Worm (Caenorhabditis elegans): Measurements from ENCODE around the gene marc-1.

marc-1 gene

ce11 chrV:9764552-9764951 lies 25.1 kb downstream of the marc-1 start:
- TF ChIP-seq fos-1 (tag; optimal IDR thresholded peaks at IDR 0.05) (no peak), fkh-10 (GFP tag; optimal IDR thresholded peaks at IDR 0.05) (no peak)

DNA sequence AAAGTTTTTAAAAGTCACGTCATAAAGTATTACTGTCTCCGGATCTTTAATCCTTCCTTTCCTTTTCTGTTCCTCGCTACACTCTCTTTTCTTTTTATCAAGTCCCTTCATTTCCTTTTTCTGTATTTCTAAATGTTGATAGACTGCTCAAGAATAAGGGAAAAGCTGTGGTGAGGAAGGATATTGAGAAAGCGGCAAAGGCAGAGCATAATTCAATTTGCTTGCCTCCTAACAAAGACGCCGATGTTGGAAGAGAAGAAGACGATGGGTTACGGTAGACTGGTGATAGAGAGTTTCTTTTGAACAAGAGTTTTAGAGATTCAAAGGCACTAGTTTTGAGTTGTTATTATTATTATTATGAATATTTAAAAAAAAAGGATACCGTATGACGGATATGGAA lies 26.1 kb downstream of the marc-1 start:
- TF ChIP-seq lin-15B (tag; optimal IDR thresholded peaks at IDR 0.05) (no peak), nfya-1 (tag; optimal IDR thresholded peaks at IDR 0.05; ENCODE audit: insufficient read depth) (peak; percentile 64), ceh-28 (tag; optimal IDR thresholded peaks at IDR 0.05) (no peak), fkh-10 (GFP tag; optimal IDR thresholded peaks at IDR 0.05) (peak; percentile 99), nhr-67 (tag; optimal IDR thresholded peaks at IDR 0.05) (no peak), pha-4 (tag; optimal IDR thresholded peaks at IDR 0.05) (no peak)

DNA sequence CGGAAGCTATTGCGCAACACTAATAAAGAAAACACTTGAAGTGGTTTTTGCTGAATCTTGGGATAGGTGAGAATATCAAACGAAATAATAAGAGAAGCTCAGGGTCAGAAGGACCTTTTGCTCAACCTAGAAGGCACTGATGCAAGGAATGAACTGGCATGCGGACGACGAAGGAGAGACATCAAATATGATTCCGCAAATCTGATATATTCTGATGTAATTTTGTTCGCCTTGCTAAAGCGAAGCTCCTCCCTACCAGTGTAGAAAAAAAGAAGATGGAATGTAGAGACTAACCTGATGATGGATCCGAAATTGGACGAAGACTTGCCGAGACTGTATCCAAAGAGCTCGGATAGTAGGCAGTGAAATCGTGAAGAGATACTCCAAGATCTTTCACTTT lies 28.4 kb downstream of the marc-1 start:
- TF ChIP-seq ZK546.5 (tag; optimal IDR thresholded peaks at IDR 0.05): no peak
- peak; percentile 24 for TF ChIP-seq fkh-10 (GFP tag; optimal IDR thresholded peaks at IDR 0.05)
- no peak for TF ChIP-seq mdl-1 (tag; optimal IDR thresholded peaks at IDR 0.05)
- no peak for TF ChIP-seq nhr-25 (tag; optimal IDR thresholded peaks at IDR 0.05)
- TF ChIP-seq pqm-1 (tag; optimal IDR thresholded peaks at IDR 0.05): no peak

- TF ChIP-seq fkh-10 (GFP tag; optimal IDR thresholded peaks at IDR 0.05) (peak; percentile 56), R02D3.7 (tag; optimal IDR thresholded peaks at IDR 0.05) (no peak), nfya-1 (tag; optimal IDR thresholded peaks at IDR 0.05; ENCODE audit: insufficient read depth) (peak; percentile 61), nhr-77 (tag; optimal IDR thresholded peaks at IDR 0.05) (no peak)
Measured at ce11 chrV:9768828-9769778, 29.6 kb downstream of the marc-1 start, which contains the start of gene unc-42. TSS of gene unc-42 (minus strand) at chrV:9769391.

ce11 chrV:9771311-9771710 lies 31.8 kb downstream of the marc-1 start:
- TF ChIP-seq lin-39 (tag; optimal IDR thresholded peaks at IDR 0.05) (no peak), lsy-12 (tag; optimal IDR thresholded peaks at IDR 0.05) (no peak), elt-2 (tag; optimal IDR thresholded peaks at IDR 0.05) (no peak), egl-27 (tag; optimal IDR thresholded peaks at IDR 0.05) (no peak), nhr-67 (tag; optimal IDR thresholded peaks at IDR 0.05) (no peak), sea-2 (GFP tag; optimal IDR thresholded peaks at IDR 0.05) (no peak), tbx-2 (tag; optimal IDR thresholded peaks at IDR 0.05) (no peak)

DNA sequence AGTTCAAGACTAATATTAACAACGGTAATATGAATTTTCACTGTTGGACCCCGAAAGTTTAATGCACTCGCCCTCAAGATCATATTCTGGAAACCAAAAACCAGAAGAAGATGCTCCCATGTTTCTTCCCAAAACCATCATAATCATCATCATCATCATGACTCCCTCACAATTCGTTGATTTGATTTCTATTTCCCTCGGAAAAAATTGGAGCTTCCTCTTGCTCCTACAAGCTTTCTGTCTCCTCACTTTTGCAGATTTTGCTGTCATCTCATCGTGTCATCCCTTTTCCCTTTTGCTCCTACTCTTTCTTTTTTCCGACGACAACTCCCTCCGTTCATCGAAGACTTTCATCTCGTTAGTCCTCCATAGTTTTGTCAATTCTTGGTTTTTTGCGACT lies 32.5 kb downstream of the marc-1 start, which contains the start of gene F46B6.2:
Gene F46B6.2, plus strand, starts transcription at position 316 of the 400 bp plus-strand sequence.
- TF ChIP-seq skn-1 (tag; optimal IDR thresholded peaks at IDR 0.05) (no peak), ceh-82 (tag; optimal IDR thresholded peaks at IDR 0.05) (no peak), nhr-23 (tag; optimal IDR thresholded peaks at IDR 0.05) (no peak), fkh-10 (GFP tag; optimal IDR thresholded peaks at IDR 0.05) (no peak), mdl-1 (tag; optimal IDR thresholded peaks at IDR 0.05) (no peak), pha-4 (tag; optimal IDR thresholded peaks at IDR 0.05) (no peak), zag-1 (tag; optimal IDR thresholded peaks at IDR 0.05) (no peak), lsy-12 (tag; optimal IDR thresholded peaks at IDR 0.05) (no peak), elt-1 (tag; optimal IDR thresholded peaks at IDR 0.05) (no peak)

DNA sequence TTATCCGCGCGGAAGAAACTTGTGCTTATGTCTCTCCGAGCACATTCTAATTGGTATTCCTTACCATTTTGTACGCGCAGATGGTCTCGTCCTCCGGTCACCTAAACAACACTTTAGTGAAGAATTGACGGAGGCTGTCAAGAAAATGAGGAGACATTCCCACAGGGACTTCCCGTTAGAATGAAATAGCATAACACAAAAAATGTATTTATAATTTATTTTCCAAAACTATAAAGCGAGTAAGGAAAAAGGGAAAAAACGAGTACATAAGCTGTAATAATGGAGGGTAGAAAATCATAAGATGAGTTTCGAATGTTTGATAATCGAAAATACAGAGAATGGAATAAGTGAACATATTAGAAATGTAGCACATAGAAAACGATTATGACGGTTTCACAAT lies 36.2 kb downstream of the marc-1 start, which contains the start of gene F46B6.12:
Gene F46B6.12, minus strand, starts transcription at position 101 of the 400 bp plus-strand sequence.
- TF ChIP-seq jun-1 (tag; optimal IDR thresholded peaks at IDR 0.05): no peak
- no peak for TF ChIP-seq skn-1 (tag; optimal IDR thresholded peaks at IDR 0.05)
- no peak for TF ChIP-seq aly-2 (tag; optimal IDR thresholded peaks at IDR 0.05)
- no peak for TF ChIP-seq fos-1 (tag; optimal IDR thresholded peaks at IDR 0.05)
- no peak for TF ChIP-seq nfya-1 (tag; optimal IDR thresholded peaks at IDR 0.05; ENCODE audit: insufficient read depth)
- TF ChIP-seq fkh-10 (GFP tag; optimal IDR thresholded peaks at IDR 0.05): no peak
- TF ChIP-seq eor-1 (tag; optimal IDR thresholded peaks at IDR 0.05): no peak
- no peak for TF ChIP-seq ceh-82 (tag; optimal IDR thresholded peaks at IDR 0.05)
- no peak for TF ChIP-seq egl-5 (tag; optimal IDR thresholded peaks at IDR 0.05)
- no peak for TF ChIP-seq pqm-1 (tag; optimal IDR thresholded peaks at IDR 0.05)
- no peak for TF ChIP-seq ztf-4 (tag; optimal IDR thresholded peaks at IDR 0.05)
- TF ChIP-seq nhr-67 (tag; optimal IDR thresholded peaks at IDR 0.05): no peak
- no peak for TF ChIP-seq nhr-12 (tag; optimal IDR thresholded peaks at IDR 0.05)
- no peak for TF ChIP-seq hmg-11 (tag; optimal IDR thresholded peaks at IDR 0.05)

Data from whole organism, L3 larva.